Worm (Caenorhabditis elegans) whole organism, midembryonic: ENCODE measurements around the gene sru-40.

Source experiments
- T22C8.4 ChIP-seq: fragments of 200-800 bp; sonication (Bioruptor generic); IDR thresholded peaks from 2 replicates; pipeline ENCODE4 v1.3.6; 2022; ENCODE audit warnings: missing genetic modification characterization, missing compliant biosample characterization
- flt-1 ChIP-seq: fragments of 200-800 bp; sonication (Bioruptor generic); IDR thresholded peaks from 2 replicates; pipeline ENCODE4 v1.3.6; 2022; ENCODE audit warnings: missing genetic modification characterization, missing compliant biosample characterization
- klf-2 ChIP-seq: fragments of 200-800 bp; sonication (Bioruptor generic); conservative IDR thresholded peaks from 2 replicates; pipeline ENCODE4 v1.3.6; 2022; ENCODE audit warnings: missing genetic modification reagents, missing genetic modification characterization, missing compliant biosample characterization
- ref-1 ChIP-seq: fragments of 200-800 bp; sonication (Bioruptor generic); conservative IDR thresholded peaks from 2 replicates; pipeline ENCODE4 v1.3.6; 2022; ENCODE audit warnings: missing genetic modification reagents, missing genetic modification characterization, missing compliant biosample characterization
- tab-1 ChIP-seq: fragments of 200-800 bp; sonication (Bioruptor generic); IDR thresholded peaks from 2 replicates; pipeline ENCODE4 v1.3.6; 2022; ENCODE audit warnings: missing genetic modification characterization, missing compliant biosample characterization
- ztf-23 ChIP-seq: fragments of 200-800 bp; sonication (Bioruptor generic); IDR thresholded peaks from 2 replicates; pipeline ENCODE4 v1.3.6; 2022; ENCODE audit warnings: missing genetic modification reagents, missing genetic modification characterization, missing compliant biosample characterization

DNA sequence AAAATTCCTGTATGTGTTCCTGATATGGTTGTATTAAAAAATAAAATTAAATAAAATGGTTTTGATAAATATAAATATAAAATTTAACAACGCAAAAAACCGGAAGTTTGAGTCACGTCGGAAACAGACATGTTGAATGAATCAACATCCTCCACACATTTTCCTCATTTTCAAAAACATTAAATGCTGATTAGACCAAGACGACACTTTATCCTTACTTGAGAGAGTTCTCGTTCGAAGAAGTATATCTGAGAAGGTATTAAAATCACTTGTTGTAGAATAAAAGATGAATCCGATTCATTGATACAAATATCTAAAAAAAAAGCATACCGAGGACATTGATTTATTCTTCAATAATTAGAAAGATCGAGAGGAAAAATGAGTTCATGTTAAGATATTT, 35.6 kb downstream of the sru-40 start:
- TF ChIP-seq tab-1 (GFP tag; lab: Robert Waterston, UW) (no peak), klf-2 (GFP tag; lab: Robert Waterston, UW) (no peak), ztf-23 (GFP tag; lab: Robert Waterston, UW) (no peak), ref-1 (GFP tag; lab: Robert Waterston, UW) (no peak), flt-1 (GFP tag; lab: Robert Waterston, UW) (no peak), T22C8.4 (GFP tag; lab: Robert Waterston, UW) (no peak)
